Worm (Caenorhabditis elegans): ENCODE measurements around the gene F46H5.7.

F46H5.7 gene

DNA sequence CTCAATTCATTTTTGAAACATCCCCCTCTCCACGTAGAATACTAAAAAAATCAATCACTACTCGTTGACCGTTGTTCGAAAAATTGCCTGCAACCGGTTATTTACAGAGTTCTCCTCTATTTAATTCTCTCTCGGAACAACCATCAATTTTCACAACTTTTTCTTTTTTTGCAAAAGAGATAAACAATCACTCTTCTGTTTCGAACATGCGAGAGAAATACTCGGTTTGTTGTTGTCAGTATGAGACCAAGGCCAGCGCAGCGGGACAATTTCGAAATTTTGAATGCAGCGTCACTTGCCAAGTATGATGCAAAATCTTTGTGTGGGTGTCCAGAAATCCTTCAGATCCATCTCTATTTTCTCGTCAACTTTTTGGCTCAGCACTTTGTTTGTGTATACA is 12.5 kb downstream of the F46H5.7 start (continued):
- TF ChIP-seq dve-1 (tag; optimal IDR thresholded peaks at IDR 0.05; ENCODE audit: insufficient read depth) (peak; percentile 58), dmd-9 (GFP tag; IDR thresholded peaks at IDR 0.05) (no peak), ceh-20 (GFP tag; IDR thresholded peaks at IDR 0.05) (0 out of 2 replicates have a peak, but pooled peaks have one; percentile 28)

DNA sequence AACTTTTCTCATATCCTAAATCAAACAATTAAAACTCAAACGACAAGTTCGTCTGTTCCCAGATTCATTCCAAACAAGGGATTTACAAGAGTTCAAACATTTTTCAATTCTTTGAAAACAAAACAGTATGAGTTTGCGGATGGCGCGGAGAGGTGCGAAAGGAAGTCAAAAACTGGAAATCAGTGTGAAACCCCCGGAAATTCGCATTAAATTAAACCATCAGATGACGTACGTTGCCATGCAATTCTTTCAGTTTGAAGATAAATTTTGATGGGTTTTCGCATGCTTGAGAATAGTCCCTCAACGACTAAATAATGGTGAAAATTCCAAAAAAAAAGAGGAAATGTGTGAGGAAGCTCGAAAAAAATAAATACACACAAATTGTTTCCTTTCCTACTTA is 13.4 kb downstream of the F46H5.7 start:
- TF ChIP-seq aha-1 (tag): peak; percentile 81
- TF ChIP-seq ceh-20 (GFP tag; IDR thresholded peaks at IDR 0.05): no peak
- peak in 1 of 2 experiments; percentile 82 for TF ChIP-seq unc-62 (GFP tag; optimal IDR thresholded peaks at IDR 0.05 in 1 of 2)
- no peak for TF ChIP-seq unc-62 (tag; optimal IDR thresholded peaks at IDR 0.05)
- no peak for TF ChIP-seq unc-39 (tag; optimal IDR thresholded peaks at IDR 0.05)
- TF ChIP-seq mdl-1 (tag; optimal IDR thresholded peaks at IDR 0.05): no peak

DNA sequence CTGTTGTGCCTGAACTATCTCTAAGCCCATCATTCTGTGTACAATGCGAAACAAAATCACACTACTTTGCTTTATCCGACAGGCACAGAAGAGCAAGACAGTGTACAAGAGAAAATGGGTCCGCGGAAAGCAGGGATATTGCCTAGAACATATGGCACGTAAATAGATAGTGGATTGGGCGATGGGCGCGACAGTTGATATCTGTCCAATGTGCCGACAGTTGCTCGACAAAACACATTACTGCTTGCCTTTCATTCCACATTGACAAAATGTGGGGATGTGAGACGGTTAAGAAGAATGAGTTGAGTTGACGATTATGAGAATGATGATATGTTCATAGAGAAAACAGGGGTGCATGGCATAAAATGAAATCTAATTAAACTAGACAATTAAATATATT is 17.8 kb downstream of the F46H5.7 start:
- TF ChIP-seq nhr-11 (tag; optimal IDR thresholded peaks at IDR 0.05): peak; percentile 19
- TF ChIP-seq dve-1 (tag; optimal IDR thresholded peaks at IDR 0.05; ENCODE audit: insufficient read depth): no peak
- peak in 1 of 2 experiments; percentile 42 for TF ChIP-seq daf-16 (GFP tag; optimal IDR thresholded peaks at IDR 0.05)
- TF ChIP-seq daf-16 (tag; optimal IDR thresholded peaks at IDR 0.05): no peak

DNA sequence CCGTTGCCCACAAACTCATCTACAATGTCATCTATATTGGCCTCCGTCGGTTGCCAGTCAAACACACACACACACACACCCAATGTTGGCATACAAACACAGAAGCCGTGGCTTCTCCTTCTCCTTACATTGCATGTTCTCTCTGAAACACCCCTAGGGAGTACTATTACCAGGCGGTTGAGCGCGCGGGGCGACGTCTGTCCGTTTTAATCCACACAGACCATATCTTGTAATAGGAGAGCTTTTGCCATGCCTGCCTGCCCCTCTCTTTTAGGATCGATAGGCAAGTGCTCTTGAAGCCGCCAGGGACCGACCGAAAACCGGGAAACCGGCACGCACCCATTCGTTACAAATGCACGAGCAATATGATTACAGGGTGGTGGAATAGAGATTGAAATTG is 18.3 kb downstream of the F46H5.7 start:
- TF ChIP-seq set-16 (GFP tag; IDR thresholded peaks at IDR 0.05) (peak; percentile 25; the same call in 1 of the 2 replicates), arid-1 (GFP tag; conservative IDR thresholded peaks at IDR 0.05) (no peak), nhr-237 (tag; optimal IDR thresholded peaks at IDR 0.05) (no peak), hmg-1.1 (GFP tag; IDR thresholded peaks at IDR 0.05) (peak; percentile 28; the same call in 1 of the 2 replicates), Y75B8A.6 (GFP tag; IDR thresholded peaks at IDR 0.05) (no peak), ces-1 (GFP tag; optimal IDR thresholded peaks at IDR 0.05) (no peak), ama-1 (optimal IDR thresholded peaks at IDR 0.05) (no peak), F49E8.2 (tag; optimal IDR thresholded peaks at IDR 0.05; ENCODE audit: borderline replicate concordance) (no peak), F10B5.3 (tag; optimal IDR thresholded peaks at IDR 0.05) (no peak), mep-1 (tag; optimal IDR thresholded peaks at IDR 0.05) (no peak), gei-8 (GFP tag; optimal IDR thresholded peaks at IDR 0.05) (no peak), D1046.2 (GFP tag; IDR thresholded peaks at IDR 0.05) (no peak), spr-3 (GFP tag; optimal IDR thresholded peaks at IDR 0.05) (no peak), dmd-8 (GFP tag; IDR thresholded peaks at IDR 0.05) (no peak), mxl-3 (GFP tag; optimal IDR thresholded peaks at IDR 0.05) (no peak), hlh-30 (tag; optimal IDR thresholded peaks at IDR 0.05; ENCODE audit: insufficient read depth) (peak; percentile 1), snpc-1.2 (GFP tag; IDR thresholded peaks at IDR 0.05) (no peak), aha-1 (tag) (peak; percentile 16), dmd-9 (GFP tag; IDR thresholded peaks at IDR 0.05) (no peak), fos-1 (tag; optimal IDR thresholded peaks at IDR 0.05) (no peak), madf-5 (GFP tag; IDR thresholded peaks at IDR 0.05) (no peak), zag-1 (tag; optimal IDR thresholded peaks at IDR 0.05) (no peak), aly-2 (tag; optimal IDR thresholded peaks at IDR 0.05) (no peak), php-3 (GFP tag; IDR thresholded peaks at IDR 0.05) (no peak), dve-1 (tag; optimal IDR thresholded peaks at IDR 0.05; ENCODE audit: insufficient read depth) (no peak), lin-1 (GFP tag; IDR thresholded peaks at IDR 0.05) (no peak)

DNA sequence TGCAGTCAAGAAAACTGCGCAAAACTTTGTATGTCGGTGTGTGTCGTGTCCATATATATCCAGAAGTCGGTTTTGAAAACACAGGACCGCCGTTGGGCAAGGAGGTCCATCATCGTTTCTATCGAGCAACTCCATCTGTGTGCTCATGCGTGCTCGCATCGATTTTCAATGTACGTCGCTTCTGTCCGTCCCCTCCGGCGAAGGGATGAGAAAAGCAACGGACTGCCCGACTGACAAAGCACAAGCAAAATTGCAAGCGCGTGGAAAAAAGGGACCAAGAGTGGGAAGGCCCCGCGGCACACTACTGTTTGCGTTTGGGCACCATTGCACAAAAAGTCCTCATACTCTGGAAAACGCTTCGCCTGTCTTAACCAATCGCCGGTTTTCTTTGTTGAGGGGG is 20.4 kb downstream of the F46H5.7 start:
- TF ChIP-seq hlh-30 (tag; optimal IDR thresholded peaks at IDR 0.05; ENCODE audit: insufficient read depth) (peak; percentile 5), ama-1 (optimal IDR thresholded peaks at IDR 0.05) (no peak), ceh-20 (GFP tag; IDR thresholded peaks at IDR 0.05) (0 out of 2 replicates have a peak, but pooled peaks have one; percentile 38), egl-43 (GFP tag; IDR thresholded peaks at IDR 0.05) (no peak), dmd-9 (GFP tag; IDR thresholded peaks at IDR 0.05) (0 out of 2 replicates have a peak, but pooled peaks have one; percentile 6), hmg-1.1 (GFP tag; IDR thresholded peaks at IDR 0.05) (peak; percentile 48), aha-1 (tag) (peak; percentile 29), fkh-10 (GFP tag; optimal IDR thresholded peaks at IDR 0.05) (peak; percentile 10)

All from whole organism, L4 larva.